Fruit fly (Drosophila melanogaster): ENCODE measurements around the gene dmrt99B.

Gene dmrt99B

dm6 chr3R:29716782-29717317 is 24.5 kb downstream of the dmrt99B start, which contains the start of gene Obp99b (continued):
- peak; percentile 24 for TF ChIP-seq HmgZ (tag; optimal IDR thresholded peaks at IDR 0.05)
- peak; percentile 50 for TF ChIP-seq esg (GFP tag; conservative IDR thresholded peaks at IDR 0.05)
- TF ChIP-seq CG34224 (GFP tag; IDR thresholded peaks at IDR 0.05; ENCODE audit: partially characterized antibody): peak; percentile 17; the same call in 1 of the 3 replicates
- TF ChIP-seq emc (GFP tag; optimal IDR thresholded peaks at IDR 0.05): no peak
- TF ChIP-seq CG3838 (GFP tag; optimal IDR thresholded peaks at IDR 0.05): peak; percentile 19
- no peak for TF ChIP-seq CG15479 (GFP tag; optimal IDR thresholded peaks at IDR 0.05)
- TF ChIP-seq D (optimal IDR thresholded peaks at IDR 0.05): no peak
- TF ChIP-seq D (GFP tag; optimal IDR thresholded peaks at IDR 0.05): peak; percentile 77
- peak; percentile 75 for TF ChIP-seq repo (GFP tag; optimal IDR thresholded peaks at IDR 0.05)
- TF ChIP-seq CG12744 (GFP tag; optimal IDR thresholded peaks at IDR 0.05): peak; percentile 3
- peak; percentile 34 for TF ChIP-seq CG12299 (tag; optimal IDR thresholded peaks at IDR 0.05)
- peak; percentile 70 for TF ChIP-seq CG11085 (GFP tag; IDR thresholded peaks at IDR 0.05)
- TF ChIP-seq nau (GFP tag; optimal IDR thresholded peaks at IDR 0.05): peak; percentile 70
- peak; percentile 68 for TF ChIP-seq pum (GFP tag; optimal IDR thresholded peaks at IDR 0.05)
- peak; percentile 51 for TF ChIP-seq phol (tag; optimal IDR thresholded peaks at IDR 0.05)
- peak; percentile 54 for TF ChIP-seq Sry-β (GFP tag; optimal IDR thresholded peaks at IDR 0.05)
- TF ChIP-seq Nf-YA (GFP tag; IDR thresholded peaks at IDR 0.05): peak; percentile 71
- TF ChIP-seq mld (GFP tag; IDR thresholded peaks at IDR 0.05; ENCODE audit: partially characterized antibody): no peak
- no peak for TF ChIP-seq Lim3 (GFP tag; IDR thresholded peaks at IDR 0.05)
- peak; percentile 79 for TF ChIP-seq BtbVII (GFP tag; optimal IDR thresholded peaks at IDR 0.05)
- peak; percentile 91 for TF ChIP-seq CG5245 (GFP tag; optimal IDR thresholded peaks at IDR 0.05)
- peak; percentile 84 for TF ChIP-seq Optix (GFP tag; IDR thresholded peaks at IDR 0.05)
- peak; percentile 69 for TF ChIP-seq Sox100B (GFP tag; optimal IDR thresholded peaks at IDR 0.05)
- TF ChIP-seq prd (optimal IDR thresholded peaks at IDR 0.05): no peak
- peak; percentile 77 for TF ChIP-seq prd (GFP tag; IDR thresholded peaks at IDR 0.05)
- peak; percentile 63 for TF ChIP-seq gsb (GFP tag; IDR thresholded peaks at IDR 0.05)
- TF ChIP-seq Stat92E (GFP tag; optimal IDR thresholded peaks at IDR 0.05): no peak
- peak; percentile 87 for TF ChIP-seq fd64A (GFP tag; optimal IDR thresholded peaks at IDR 0.05)
- peak; percentile 91 for TF ChIP-seq CG1603 (tag; optimal IDR thresholded peaks at IDR 0.05)
- peak; percentile 83 for TF ChIP-seq CG30431 (GFP tag; optimal IDR thresholded peaks at IDR 0.05)
- TF ChIP-seq CG9727 (GFP tag; optimal IDR thresholded peaks at IDR 0.05): peak; percentile 73
- peak; percentile 66; the same call in 1 of the 2 replicates for TF ChIP-seq CG14014 (GFP tag; IDR thresholded peaks at IDR 0.05)
- TF ChIP-seq CG17186 (GFP tag; optimal IDR thresholded peaks at IDR 0.05): peak; percentile 85
- no peak for TF ChIP-seq Dip2 (GFP tag; IDR thresholded peaks at IDR 0.05)
- TF ChIP-seq dpn (GFP tag; optimal IDR thresholded peaks at IDR 0.05): peak; percentile 76 to 78
- peak; percentile 71 for TF ChIP-seq CG10366 (GFP tag; IDR thresholded peaks at IDR 0.05)
- TF ChIP-seq ash1 (GFP tag; optimal IDR thresholded peaks at IDR 0.05): no peak
- no peak for TF ChIP-seq grn (GFP tag; optimal IDR thresholded peaks at IDR 0.05)
- TF ChIP-seq CG17385 (GFP tag; optimal IDR thresholded peaks at IDR 0.05): peak; percentile 69
- TF ChIP-seq HLH4C (GFP tag; IDR thresholded peaks at IDR 0.05; ENCODE audit: partially characterized antibody): no peak
- TF ChIP-seq CHES-1-like (GFP tag; optimal IDR thresholded peaks at IDR 0.05): peak; percentile 41
- peak; percentile 87 for TF ChIP-seq CG4424 (GFP tag; optimal IDR thresholded peaks at IDR 0.05)
- peak; percentile 35 for TF ChIP-seq Ssrp (tag; optimal IDR thresholded peaks at IDR 0.05)
- TF ChIP-seq CG4617 (GFP tag; optimal IDR thresholded peaks at IDR 0.05; ENCODE audit: borderline replicate concordance): peak; percentile 27
- TF ChIP-seq CG1024 (GFP tag; IDR thresholded peaks at IDR 0.05): peak; percentile 83
- TF ChIP-seq CG14667 (GFP tag; IDR thresholded peaks at IDR 0.05): peak; percentile 54
- TF ChIP-seq CG32767 (GFP tag; IDR thresholded peaks at IDR 0.05): no peak; the same call in 1 of the 2 replicates
- peak; percentile 14 for TF ChIP-seq HLH54F (GFP tag; optimal IDR thresholded peaks at IDR 0.05)
- peak; percentile 73 for TF ChIP-seq Xrp1 (GFP tag; IDR thresholded peaks at IDR 0.05)
- peak; percentile 39 for TF ChIP-seq Max (GFP tag; optimal IDR thresholded peaks at IDR 0.05)
- TF ChIP-seq tap (tag; optimal IDR thresholded peaks at IDR 0.05): peak; percentile 46

Data from whole organism, embryonic.